Worm (Caenorhabditis elegans) whole organism, mixed stage, embryonic: Measurements from ENCODE around the gene comt-1.

ENCODE experiments used
- lin-13 ChIP-seq: fragments of 150-350 bp; optimal IDR thresholded peaks from 2 replicates; lab custom pipeline; 2014; ENCODE audit warnings: missing biosample characterization, missing genetic modification characterization
- nhr-28 ChIP-seq: fragments of 150-350 bp; optimal IDR thresholded peaks from 2 replicates; lab custom pipeline; 2014; ENCODE audit warnings: missing biosample characterization, missing genetic modification characterization
- zip-8 ChIP-seq: fragments of 150-350 bp; optimal IDR thresholded peaks from 2 replicates; lab custom pipeline; 2014; ENCODE audit warnings: missing biosample characterization, missing genetic modification characterization

- TF ChIP-seq nhr-28 (no peak), lin-13 (no peak), zip-8 (tag; lab: Kevin White, UChicago) (no peak)
These were observed 5.0 kb downstream of the comt-1 start, which contains the start of gene tra-4 for ce11 chrX:2857070-2857825.
